Fruit fly (Drosophila melanogaster) whole organism: Measurements from ENCODE around the gene Gem4c.

Experiments
- CG8478 ChIP-seq: fragments of >200 bp; optimal IDR thresholded peaks from 2 replicates; lab custom pipeline; 2018; ENCODE audit warnings: inconsistent platforms
- Dll ChIP-seq: fragments of >200 bp; optimal IDR thresholded peaks from 2 replicates; lab custom pipeline; 2017
- pan ChIP-seq: fragments of >200 bp; optimal IDR thresholded peaks from 2 replicates; lab custom pipeline; 2017
- psq ChIP-seq: fragments of >200 bp; optimal IDR thresholded peaks from 2 replicates; lab custom pipeline; 2017
- usp ChIP-seq: fragments of >200 bp; optimal IDR thresholded peaks from 2 replicates; lab custom pipeline; 2017; ENCODE audit warnings: missing biosample characterization, missing genetic modification characterization, mixed read lengths

- TF ChIP-seq psq (lab: Kevin White, UChicago) (no peak), pan (lab: Kevin White, UChicago) (no peak), CG8478 (lab: Kevin White, UChicago) (no peak), usp (GFP tag; lab: Kevin White, UChicago) (no peak), Dll (lab: Kevin White, UChicago) (no peak)
These were observed 14.2 kb upstream of the Gem4c start, which contains the start of gene CG42541 for dm6 chrX:3930528-3931251.
